Worm (Caenorhabditis elegans) whole organism, L4/young adult: ENCODE measurements around the gene C27A7.9.

Experiments used
- W03F9.2 ChIP-seq: fragments of 150-350 bp; optimal IDR thresholded peaks from 2 replicates; lab custom pipeline; 2014; ENCODE audit warnings: missing biosample characterization, missing genetic modification characterization
- dao-5 ChIP-seq: sonication (generic microtip); optimal IDR thresholded peaks from 2 replicates; lab custom pipeline; 2016; ENCODE audit warnings: missing genotype, missing genetic modification characterization, moderate library complexity, missing compliant biosample characterization
- him-1 ChIP-seq: sonication (generic microtip); optimal IDR thresholded peaks from 2 replicates; lab custom pipeline; 2016; ENCODE audit warnings: missing genotype, missing genetic modification reagents, missing genetic modification characterization, missing compliant biosample characterization

DNA sequence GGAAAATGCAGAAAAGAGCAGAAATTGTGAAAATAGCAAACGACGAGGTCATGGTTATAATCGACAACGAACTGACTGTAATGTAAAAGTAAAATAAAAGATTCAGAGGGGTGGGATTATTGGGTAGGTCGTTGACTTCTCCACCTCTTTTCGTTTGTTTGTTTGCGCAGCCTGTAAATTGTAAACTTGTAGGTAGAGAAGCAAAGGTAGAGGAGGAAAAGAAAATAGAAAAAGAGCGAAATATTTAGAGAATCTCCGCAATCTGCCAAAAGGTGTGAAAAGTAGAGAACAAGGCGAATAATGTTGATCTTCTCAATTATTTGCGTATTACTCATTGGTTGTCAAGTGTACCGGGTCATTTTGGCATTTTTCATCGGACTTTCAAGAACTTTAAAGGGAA, 32.9 kb upstream of the C27A7.9 start, which contains the start of gene ZK863.8:
- TF ChIP-seq him-1: no peak
- no peak for TF ChIP-seq W03F9.2 (tag; lab: Kevin White, UChicago)
- no peak for TF ChIP-seq dao-5 (tag; lab: Kevin White, UChicago)
